Worm (Caenorhabditis elegans): Measurements from ENCODE around the gene rpac-19.

The rpac-19 gene

ce11 chrIII:9598168-9598567 lies 31.5 kb downstream of the rpac-19 start, which contains the start of gene F58A4.1:
TSS of gene F58A4.1 (plus strand) at chrIII:9598468.
- TF ChIP-seq sdz-12 (GFP tag; optimal IDR thresholded peaks at IDR 0.05) (no peak), nhr-41 (GFP tag; IDR thresholded peaks at IDR 0.05) (no peak), dmd-8 (GFP tag; IDR thresholded peaks at IDR 0.05) (no peak), attf-4 (tag; optimal IDR thresholded peaks at IDR 0.05) (no peak), tag-97 (GFP tag; IDR thresholded peaks at IDR 0.05) (no peak), T26A8.4 (GFP tag; IDR thresholded peaks at IDR 0.05) (no peak), mep-1 (tag; optimal IDR thresholded peaks at IDR 0.05) (no peak), gei-8 (GFP tag; optimal IDR thresholded peaks at IDR 0.05) (no peak)

- TF ChIP-seq Y75B8A.6 (GFP tag; IDR thresholded peaks at IDR 0.05) (no peak), dpl-1 (GFP tag; optimal IDR thresholded peaks at IDR 0.05) (no peak)
Measured at ce11 chrIII:9597044-9597443, 32.6 kb downstream of the rpac-19 start, which contains the start of gene C48B4.12. TSS of gene C48B4.12 (plus strand) at chrIII:9597344.

- TF ChIP-seq nhr-28 (tag; optimal IDR thresholded peaks at IDR 0.05): no peak
Measured at ce11 chrIII:9595563-9595962, 34.1 kb downstream of the rpac-19 start, which contains the start of gene rom-2. TSS of gene rom-2 (minus strand) at chrIII:9595663.

ce11 chrIII:9592118-9592517 lies 37.6 kb downstream of the rpac-19 start, which contains the start of gene acox-1.5:
TSS of gene acox-1.5 (minus strand) at chrIII:9592192.
- no peak for TF ChIP-seq php-3 (GFP tag; IDR thresholded peaks at IDR 0.05)
- TF ChIP-seq lin-29 (GFP tag; IDR thresholded peaks at IDR 0.05): no peak
- TF ChIP-seq Y48G9A.11 (GFP tag; IDR thresholded peaks at IDR 0.05): no peak
- TF ChIP-seq ceh-62 (tag; optimal IDR thresholded peaks at IDR 0.05): no peak
- TF ChIP-seq vab-7 (GFP tag; IDR thresholded peaks at IDR 0.05): no peak
- TF ChIP-seq mep-1 (tag; optimal IDR thresholded peaks at IDR 0.05): no peak
- peak; percentile 55 for TF ChIP-seq nhr-28 (tag; optimal IDR thresholded peaks at IDR 0.05)
- TF ChIP-seq egl-43 (GFP tag; IDR thresholded peaks at IDR 0.05): no peak
- TF ChIP-seq F37D6.2 (tag; optimal IDR thresholded peaks at IDR 0.05): no peak
- no peak for TF ChIP-seq lsy-2 (tag; optimal IDR thresholded peaks at IDR 0.05)
- no peak for TF ChIP-seq hif-1 (tag; optimal IDR thresholded peaks at IDR 0.05)
- no peak for TF ChIP-seq nhr-237 (tag; optimal IDR thresholded peaks at IDR 0.05)
- TF ChIP-seq R02D3.7 (tag; optimal IDR thresholded peaks at IDR 0.05): no peak
- TF ChIP-seq daf-12 (tag; optimal IDR thresholded peaks at IDR 0.05): no peak
- no peak for TF ChIP-seq ctbp-1 (GFP tag; IDR thresholded peaks at IDR 0.05)
- no peak for TF ChIP-seq zip-2 (tag; optimal IDR thresholded peaks at IDR 0.05)
- no peak for TF ChIP-seq daf-8 (GFP tag; IDR thresholded peaks at IDR 0.05)
- TF ChIP-seq spr-1 (tag; optimal IDR thresholded peaks at IDR 0.05): no peak
- TF ChIP-seq unc-39 (tag; optimal IDR thresholded peaks at IDR 0.05): no peak
- TF ChIP-seq tra-1 (GFP tag; IDR thresholded peaks at IDR 0.05): no peak
- TF ChIP-seq spr-3 (GFP tag; optimal IDR thresholded peaks at IDR 0.05): no peak
- TF ChIP-seq ceh-44 (GFP tag; IDR thresholded peaks at IDR 0.05): no peak
- TF ChIP-seq madf-5 (GFP tag; IDR thresholded peaks at IDR 0.05): no peak
- no peak for TF ChIP-seq ceh-32 (tag; optimal IDR thresholded peaks at IDR 0.05; ENCODE audit: poor library complexity)
- TF ChIP-seq zfp-3 (GFP tag; conservative IDR thresholded peaks at IDR 0.05): no peak
- no peak for TF ChIP-seq dpl-1 (GFP tag; optimal IDR thresholded peaks at IDR 0.05)
- TF ChIP-seq F49E8.2 (tag; optimal IDR thresholded peaks at IDR 0.05; ENCODE audit: borderline replicate concordance): no peak
- no peak for TF ChIP-seq pha-4 (GFP tag; IDR thresholded peaks at IDR 0.05)
- TF ChIP-seq pha-4 (tag; optimal IDR thresholded peaks at IDR 0.05): no peak
- no peak for TF ChIP-seq T20F7.1 (GFP tag; optimal IDR thresholded peaks at IDR 0.05)
- TF ChIP-seq duxl-1 (tag; optimal IDR thresholded peaks at IDR 0.05; ENCODE audit: poor library complexity): no peak
- no peak for TF ChIP-seq attf-4 (tag; optimal IDR thresholded peaks at IDR 0.05)
- TF ChIP-seq hlh-30 (tag; optimal IDR thresholded peaks at IDR 0.05; ENCODE audit: insufficient read depth): no peak
- no peak for TF ChIP-seq tag-97 (GFP tag; IDR thresholded peaks at IDR 0.05)
- TF ChIP-seq snpc-4 (tag; optimal IDR thresholded peaks at IDR 0.05): no peak
- no peak for TF ChIP-seq hmg-1.1 (GFP tag; IDR thresholded peaks at IDR 0.05)
- TF ChIP-seq dve-1 (tag; optimal IDR thresholded peaks at IDR 0.05; ENCODE audit: insufficient read depth): peak; percentile 22
- TF ChIP-seq ztf-7 (tag; optimal IDR thresholded peaks at IDR 0.05): no peak
- TF ChIP-seq unc-62 (GFP tag; optimal IDR thresholded peaks at IDR 0.05 in 1 of 2): peak in 1 of 2 experiments; percentile 16
- no peak for TF ChIP-seq unc-62 (tag; optimal IDR thresholded peaks at IDR 0.05)

Data from whole organism, L4 larva.